Fruit fly (Drosophila melanogaster) whole organism, prepupa: Measurements from ENCODE around the gene CG13312.
A peak's percentile ranks its signal among the peaks of the same experiment; 100 is the strongest.

Experiments used
- CG10669 ChIP-seq: fragments of 200-800 bp; sonication (Bioruptor generic); optimal IDR thresholded peaks from 3 replicates; lab custom pipeline; 2018; ENCODE audit warnings: missing biosample characterization, mild to moderate bottlenecking, missing genetic modification characterization, moderate library complexity
- CG11902 ChIP-seq: fragments of 200-800 bp; sonication (Bioruptor generic); optimal IDR thresholded peaks from 3 replicates; lab custom pipeline; 2016; ENCODE audit warnings: missing biosample characterization, missing genetic modification characterization
- CG1621 ChIP-seq: fragments of 200-800 bp; sonication (Bioruptor generic); optimal IDR thresholded peaks from 3 replicates; lab custom pipeline; 2018; ENCODE audit warnings: missing biosample characterization, mild to moderate bottlenecking, missing genetic modification characterization
- CG3032 ChIP-seq: fragments of 200-800 bp; optimal IDR thresholded peaks from 2 replicates; lab custom pipeline; 2019; ENCODE audit warnings: missing biosample characterization, mild to moderate bottlenecking, missing genetic modification characterization, moderate library complexity
- CG31627 ChIP-seq: fragments of 200-800 bp; sonication (Bioruptor generic); optimal IDR thresholded peaks from 3 replicates; lab custom pipeline; 2016; ENCODE audit warnings: missing biosample characterization, missing genetic modification characterization
- CG3919 ChIP-seq: fragments of 200-800 bp; sonication (Bioruptor generic); optimal IDR thresholded peaks from 3 replicates; lab custom pipeline; 2016; ENCODE audit warnings: missing biosample characterization, missing genetic modification characterization
- CG4318 ChIP-seq: fragments of 200-800 bp; sonication (Bioruptor generic); optimal IDR thresholded peaks from 3 replicates; lab custom pipeline; 2017; ENCODE audit warnings: missing biosample characterization, mild to moderate bottlenecking, missing genetic modification characterization
- CG6163 ChIP-seq: fragments of 200-800 bp; sonication (Bioruptor generic); IDR thresholded peaks from 3 replicates; pipeline ENCODE4 v1.3.6; 2022; ENCODE audit warnings: missing biosample characterization, missing genetic modification characterization
- CG6276 ChIP-seq: fragments of 200-800 bp; sonication (Bioruptor generic); optimal IDR thresholded peaks from 2 replicates; lab custom pipeline; 2017; ENCODE audit warnings: missing biosample characterization, mild to moderate bottlenecking, missing genetic modification characterization
- CG6854 ChIP-seq: fragments of 200-800 bp; sonication (Bioruptor generic); optimal IDR thresholded peaks from 2 replicates; lab custom pipeline; 2017; ENCODE audit warnings: missing biosample characterization, mild to moderate bottlenecking, missing genetic modification characterization
- CG8632 ChIP-seq: fragments of 200-800 bp; sonication (Bioruptor generic); optimal IDR thresholded peaks from 3 replicates; lab custom pipeline; 2016; ENCODE audit warnings: missing biosample characterization, missing genetic modification characterization
- CG9139 ChIP-seq: fragments of 200-800 bp; sonication (Bioruptor generic); optimal IDR thresholded peaks from 3 replicates; lab custom pipeline; 2017; ENCODE audit warnings: missing biosample characterization, mild to moderate bottlenecking, missing genetic modification characterization
- Eip78C ChIP-seq: fragments of 200-800 bp; sonication (Bioruptor generic); peaks from one replicate; lab custom pipeline; 2016; ENCODE audit warnings: missing biosample characterization, missing genetic modification characterization
- Ets96B ChIP-seq: fragments of 200-800 bp; optimal IDR thresholded peaks from 2 replicates; lab custom pipeline; 2019; ENCODE audit warnings: missing biosample characterization, mild to moderate bottlenecking, missing genetic modification characterization, moderate library complexity
- Hr38 ChIP-seq: sonication (Bioruptor generic); optimal IDR thresholded peaks from 2 replicates; lab custom pipeline; 2016; ENCODE audit warnings: missing biosample characterization, missing genetic modification characterization
- Hr39 ChIP-seq: fragments of 200-800 bp; sonication (Bioruptor generic); optimal IDR thresholded peaks from 2 replicates; lab custom pipeline; 2016; ENCODE audit warnings: missing biosample characterization, missing genetic modification characterization
- Hr4 ChIP-seq: fragments of 200-800 bp; sonication (Bioruptor generic); optimal IDR thresholded peaks from 3 replicates; lab custom pipeline; 2016; ENCODE audit warnings: missing biosample characterization, missing genetic modification characterization
- Met ChIP-seq: fragments of 200-800 bp; sonication (Bioruptor generic); optimal IDR thresholded peaks from 3 replicates; lab custom pipeline; 2016; ENCODE audit warnings: missing biosample characterization, missing genetic modification characterization
- achi ChIP-seq: fragments of 200-800 bp; sonication (Bioruptor generic); optimal IDR thresholded peaks from 3 replicates; lab custom pipeline; 2016; ENCODE audit warnings: missing biosample characterization, missing genetic modification characterization
- acj6 ChIP-seq: fragments of 200-800 bp; sonication (Bioruptor generic); optimal IDR thresholded peaks from 3 replicates; lab custom pipeline; 2016; ENCODE audit warnings: missing biosample characterization, missing genetic modification characterization
- dsx ChIP-seq: fragments of 200-800 bp; optimal IDR thresholded peaks from 3 replicates; lab custom pipeline; 2019; ENCODE audit warnings: missing biosample characterization, mild to moderate bottlenecking, missing genetic modification characterization, moderate library complexity; ENCODE audit not compliant: poor library complexity, severe bottlenecking
- fd59A ChIP-seq: fragments of 200-800 bp; sonication (Bioruptor generic); optimal IDR thresholded peaks from 2 replicates; lab custom pipeline; 2017; ENCODE audit warnings: missing biosample characterization, mild to moderate bottlenecking, missing genetic modification characterization, missing genetic modification reagents
- fd85E ChIP-seq: fragments of 200-800 bp; sonication (Bioruptor generic); optimal IDR thresholded peaks from 3 replicates; lab custom pipeline; 2016; ENCODE audit warnings: missing biosample characterization, missing genetic modification characterization
- fkh ChIP-seq: fragments of 200-800 bp; sonication (Bioruptor generic); optimal IDR thresholded peaks from 3 replicates; lab custom pipeline; 2017; ENCODE audit warnings: missing biosample characterization, mild to moderate bottlenecking, missing genetic modification characterization, moderate library complexity
- lz ChIP-seq: fragments of 200-800 bp; sonication (Bioruptor generic); optimal IDR thresholded peaks from 3 replicates; lab custom pipeline; 2016; ENCODE audit warnings: missing biosample characterization, missing genetic modification characterization
- salr ChIP-seq, 2 experiments: fragments of 200-800 bp; sonication (Bioruptor generic); optimal IDR thresholded peaks; 3 replicates each; lab custom pipeline; 2016 to 2018; ENCODE audit warnings: missing biosample characterization in 2 of 2, missing genetic modification characterization in 2 of 2, mild to moderate bottlenecking in 1 of 2
- spab ChIP-seq: fragments of 200-800 bp; sonication (Bioruptor generic); optimal IDR thresholded peaks from 2 replicates; lab custom pipeline; 2017; ENCODE audit warnings: missing biosample characterization, mild to moderate bottlenecking, missing genetic modification characterization, missing genetic modification reagents
- svp ChIP-seq: fragments of 200-800 bp; sonication (Bioruptor generic); peaks from one replicate; lab custom pipeline; 2016; ENCODE audit warnings: missing biosample characterization, missing genetic modification characterization
- topi ChIP-seq: fragments of 200-800 bp; sonication (Bioruptor generic); optimal IDR thresholded peaks from 3 replicates; lab custom pipeline; 2016; ENCODE audit warnings: missing biosample characterization, missing genetic modification characterization
- vri ChIP-seq: fragments of 200-800 bp; sonication (Bioruptor generic); optimal IDR thresholded peaks from 3 replicates; lab custom pipeline; 2016; ENCODE audit warnings: missing biosample characterization, mild to moderate bottlenecking, missing genetic modification characterization

The CG13312 gene

DNA sequence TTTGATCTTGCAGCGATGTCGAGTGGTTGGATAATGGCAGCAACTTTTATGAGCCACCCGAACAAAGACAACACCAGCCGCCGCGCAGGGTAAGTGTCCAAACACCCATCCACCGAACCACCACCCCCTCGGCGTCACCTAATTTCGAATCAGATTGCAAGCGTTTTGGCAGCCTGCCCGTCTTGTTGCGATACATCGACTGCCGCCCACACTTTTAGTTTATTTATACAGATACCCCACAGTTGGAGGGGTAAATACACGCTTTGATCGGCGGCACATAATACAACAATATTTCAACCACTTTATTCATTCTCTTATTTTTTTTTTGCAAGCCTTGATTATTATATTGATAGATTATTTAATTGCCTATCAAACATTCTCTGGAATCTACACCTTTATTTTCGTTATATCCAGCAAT lies 44.0 kb downstream of the CG13312 start (continued):
- TF ChIP-seq Eip78C (GFP tag; lab: Kevin White, UChicago) (no peak), Met (GFP tag; lab: Kevin White, UChicago) (peak; percentile 67), Ets96B (tag; lab: Kevin White, UChicago) (no peak), dsx (GFP tag; lab: Kevin White, UChicago) (no peak), acj6 (GFP tag; lab: Kevin White, UChicago) (peak; percentile 35), Hr39 (GFP tag; lab: Kevin White, UChicago) (peak; percentile 62), CG6854 (no peak), fd59A (no peak), Hr4 (GFP tag; lab: Kevin White, UChicago) (peak; percentile 40), salr (GFP tag; optimal IDR thresholded peaks at IDR 0.05; lab: Kevin White, UChicago) (no peak), CG9139 (no peak), CG4318 (GFP tag; lab: Kevin White, UChicago) (no peak), fkh (GFP tag; lab: Kevin White, UChicago) (no peak), CG3919 (no peak), CG10669 (no peak), achi (GFP tag; lab: Kevin White, UChicago) (peak; percentile 58), svp (no peak), spab (no peak), CG6163 (GFP tag; lab: Robert Waterston, UW) (no peak), lz (peak; percentile 42), fd85E (GFP tag; lab: Kevin White, UChicago) (no peak), Hr38 (GFP tag; lab: Kevin White, UChicago) (no peak), topi (GFP tag; lab: Kevin White, UChicago) (no peak), vri (GFP tag; lab: Kevin White, UChicago) (peak; percentile 67), CG11902 (GFP tag; lab: Kevin White, UChicago) (peak; percentile 37), CG8632 (GFP tag; lab: Kevin White, UChicago) (peak; percentile 34), CG1621 (tag; lab: Kevin White, UChicago) (no peak), CG3032 (tag; lab: Kevin White, UChicago) (no peak), CG6276 (GFP tag; lab: Kevin White, UChicago) (peak; percentile 20), CG31627 (GFP tag; lab: Kevin White, UChicago) (peak; percentile 62)
